Worm (Caenorhabditis elegans) whole organism, L4 larva: Measurements from ENCODE around the gene F09C6.13.

Source experiments
- ZK337.2 ChIP-seq: fragments of 200-800 bp; sonication (Bioruptor generic); IDR thresholded peaks from 2 replicates; pipeline ENCODE4 v1.3.6; 2022; ENCODE audit warnings: missing genetic modification reagents, missing genetic modification characterization, missing compliant biosample characterization
- arid-1 ChIP-seq: fragments of 200-800 bp; sonication (Bioruptor generic); conservative IDR thresholded peaks from 2 replicates; pipeline ENCODE4 v1.3.6; 2022; ENCODE audit warnings: missing genetic modification reagents, missing genetic modification characterization, missing compliant biosample characterization
- dpl-1 ChIP-seq: fragments of 150-350 bp; optimal IDR thresholded peaks from 2 replicates; lab custom pipeline; 2014; ENCODE audit warnings: missing biosample characterization, missing genetic modification reagents, missing genetic modification characterization
- egl-27 ChIP-seq: sonication (generic microtip); optimal IDR thresholded peaks from 3 replicates; lab custom pipeline; 2017; ENCODE audit warnings: missing biosample characterization, missing genetic modification reagents, missing genetic modification characterization
- lin-39 ChIP-seq: fragments of 150-350 bp; optimal IDR thresholded peaks from 2 replicates; lab custom pipeline; 2014; ENCODE audit warnings: missing biosample characterization, missing genetic modification reagents, missing genetic modification characterization
- mdt-29 ChIP-seq: fragments of 200-800 bp; sonication (Bioruptor generic); IDR thresholded peaks from 2 replicates; pipeline ENCODE4 v1.3.6; 2022; ENCODE audit warnings: missing genetic modification reagents, missing genetic modification characterization, missing compliant biosample characterization
- nhr-28 ChIP-seq: fragments of 150-350 bp; optimal IDR thresholded peaks from 2 replicates; lab custom pipeline; 2014; ENCODE audit warnings: missing biosample characterization, missing genetic modification characterization
- nhr-76 ChIP-seq: fragments of 150-350 bp; optimal IDR thresholded peaks from 2 replicates; lab custom pipeline; 2014; ENCODE audit warnings: missing biosample characterization, missing genetic modification characterization

DNA sequence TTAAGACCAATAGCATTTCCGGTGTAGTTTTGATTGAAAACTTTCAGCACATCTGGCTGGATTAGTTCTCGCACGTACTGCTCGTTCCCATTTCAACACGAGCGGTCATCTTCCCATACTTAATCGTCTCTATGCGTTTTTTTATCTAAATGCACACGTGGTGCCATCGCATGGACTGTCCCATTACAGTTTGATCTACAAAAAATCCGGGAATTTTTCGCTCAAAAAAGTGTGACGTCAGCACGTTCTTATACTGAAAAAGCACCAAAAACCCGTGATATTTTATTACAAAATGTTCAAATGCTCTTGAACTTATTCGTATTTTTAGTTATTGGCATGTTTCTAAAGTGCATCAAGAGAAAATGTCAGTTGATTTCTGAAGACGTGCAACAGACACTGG, 37.1 kb downstream of the F09C6.13 start, which contains the start of gene Y102A5C.4:
- TF ChIP-seq egl-27 (tag; lab: Kevin White, UChicago) = no peak
- TF ChIP-seq nhr-76 = no peak
- TF ChIP-seq arid-1 (GFP tag; lab: Robert Waterston, UW) = no peak
- TF ChIP-seq dpl-1 (GFP tag; lab: Kevin White, UChicago) = no peak
- TF ChIP-seq mdt-29 (GFP tag; lab: Robert Waterston, UW) = no peak
- no peak for TF ChIP-seq lin-39 (tag; lab: Kevin White, UChicago)
- no peak for TF ChIP-seq ZK337.2
- TF ChIP-seq nhr-28 (tag; lab: Kevin White, UChicago) = no peak
